Fruit fly (Drosophila melanogaster) whole organism, prepupa: ENCODE data around the gene CG13460.
A peak's percentile ranks its signal among the peaks of the same experiment; 100 is the strongest.

Experiments used
- CG10669 ChIP-seq: fragments of 200-800 bp; sonication (Bioruptor generic); optimal IDR thresholded peaks from 3 replicates; lab custom pipeline; 2018; ENCODE audit warnings: missing biosample characterization, mild to moderate bottlenecking, missing genetic modification characterization, moderate library complexity
- CG15336 ChIP-seq: fragments of 200-800 bp; sonication (Bioruptor generic); IDR thresholded peaks from 2 replicates; pipeline ENCODE4 v1.3.6; 2022; ENCODE audit warnings: missing biosample characterization, missing genetic modification characterization
- CG3032 ChIP-seq: fragments of 200-800 bp; optimal IDR thresholded peaks from 2 replicates; lab custom pipeline; 2019; ENCODE audit warnings: missing biosample characterization, mild to moderate bottlenecking, missing genetic modification characterization, moderate library complexity
- CG31627 ChIP-seq: fragments of 200-800 bp; sonication (Bioruptor generic); optimal IDR thresholded peaks from 3 replicates; lab custom pipeline; 2016; ENCODE audit warnings: missing biosample characterization, missing genetic modification characterization
- CG3919 ChIP-seq: fragments of 200-800 bp; sonication (Bioruptor generic); optimal IDR thresholded peaks from 3 replicates; lab custom pipeline; 2016; ENCODE audit warnings: missing biosample characterization, missing genetic modification characterization
- CG6854 ChIP-seq: fragments of 200-800 bp; sonication (Bioruptor generic); optimal IDR thresholded peaks from 2 replicates; lab custom pipeline; 2017; ENCODE audit warnings: missing biosample characterization, mild to moderate bottlenecking, missing genetic modification characterization
- CG7368 ChIP-seq: fragments of 200-800 bp; sonication (Bioruptor generic); optimal IDR thresholded peaks from 3 replicates; lab custom pipeline; 2016; ENCODE audit warnings: missing biosample characterization, missing genetic modification characterization
- CG8319 ChIP-seq: fragments of 200-800 bp; sonication (Bioruptor generic); optimal IDR thresholded peaks from 3 replicates; lab custom pipeline; 2016; ENCODE audit warnings: missing biosample characterization, missing genetic modification characterization
- CG8632 ChIP-seq: fragments of 200-800 bp; sonication (Bioruptor generic); optimal IDR thresholded peaks from 3 replicates; lab custom pipeline; 2016; ENCODE audit warnings: missing biosample characterization, missing genetic modification characterization
- Eip93F ChIP-seq: fragments of 200-800 bp; sonication (Bioruptor generic); optimal IDR thresholded peaks from 2 replicates; lab custom pipeline; 2016; ENCODE audit warnings: missing biosample characterization, mild to moderate bottlenecking, missing genetic modification characterization
- Ets21C ChIP-seq: fragments of 200-800 bp; sonication (Bioruptor generic); optimal IDR thresholded peaks from 3 replicates; lab custom pipeline; 2016; ENCODE audit warnings: missing biosample characterization, missing genetic modification characterization
- Gug ChIP-seq: fragments of 200-800 bp; sonication (Bioruptor generic); IDR thresholded peaks from 2 replicates; pipeline ENCODE4 v1.3.6; 2022; ENCODE audit warnings: missing biosample characterization, missing genetic modification characterization
- Hr39 ChIP-seq: fragments of 200-800 bp; sonication (Bioruptor generic); optimal IDR thresholded peaks from 2 replicates; lab custom pipeline; 2016; ENCODE audit warnings: missing biosample characterization, missing genetic modification characterization
- Hr4 ChIP-seq: fragments of 200-800 bp; sonication (Bioruptor generic); optimal IDR thresholded peaks from 3 replicates; lab custom pipeline; 2016; ENCODE audit warnings: missing biosample characterization, missing genetic modification characterization
- OdsH ChIP-seq: fragments of 200-800 bp; sonication (Bioruptor generic); optimal IDR thresholded peaks from 3 replicates; lab custom pipeline; 2016; ENCODE audit warnings: missing biosample characterization, missing genetic modification characterization
- Sox15 ChIP-seq: fragments of 200-800 bp; sonication (Bioruptor generic); optimal IDR thresholded peaks from 3 replicates; lab custom pipeline; 2016; ENCODE audit warnings: missing biosample characterization, missing genetic modification characterization
- pdm3 ChIP-seq: fragments of 200-800 bp; sonication (Bioruptor generic); optimal IDR thresholded peaks from 3 replicates; lab custom pipeline; 2016; ENCODE audit warnings: missing biosample characterization, missing genetic modification characterization
- salr ChIP-seq, 2 experiments: fragments of 200-800 bp; sonication (Bioruptor generic); optimal IDR thresholded peaks; 3 replicates each; lab custom pipeline; 2016 to 2018; ENCODE audit warnings: missing biosample characterization in 2 of 2, missing genetic modification characterization in 2 of 2, mild to moderate bottlenecking in 1 of 2
- ss ChIP-seq, 2 experiments: fragments of 200-800 bp; sonication (Bioruptor generic); optimal IDR thresholded peaks; 2 replicates in 1 of 2; 3 replicates in 1 of 2; lab custom pipeline; 2017 to 2018; ENCODE audit warnings: mild to moderate bottlenecking in 2 of 2, missing biosample characterization in 2 of 2, missing genetic modification characterization in 2 of 2, moderate library complexity in 1 of 2

Gene CG13460

dm6 chr3L:15011638-15012335 lies 49.7 kb downstream of the CG13460 start (continued):
- peak; percentile 66 for TF ChIP-seq CG3919 (GFP tag; lab: Kevin White, UChicago)
- no peak for TF ChIP-seq Eip93F (GFP tag; lab: Kevin White, UChicago)
- TF ChIP-seq CG6854, result no peak
- TF ChIP-seq Sox15 (GFP tag; lab: Kevin White, UChicago), result peak; percentile 41
- peak; percentile 73 for TF ChIP-seq CG10669 (GFP tag; lab: Kevin White, UChicago)
- TF ChIP-seq CG7368, result peak; percentile 51
- TF ChIP-seq OdsH (GFP tag; lab: Kevin White, UChicago), result peak; percentile 82
- TF ChIP-seq salr (GFP tag; optimal IDR thresholded peaks at IDR 0.05; lab: Kevin White, UChicago), result peak; percentile 44 to 72
- TF ChIP-seq CG8319 (GFP tag; lab: Kevin White, UChicago), result peak; percentile 41
- TF ChIP-seq Ets21C (GFP tag; lab: Kevin White, UChicago), result peak; percentile 25
- peak; percentile 82 for TF ChIP-seq CG3032 (tag; lab: Kevin White, UChicago)
- TF ChIP-seq ss (GFP tag; optimal IDR thresholded peaks at IDR 0.05; lab: Kevin White, UChicago), result peak; percentile 62 to 81
- TF ChIP-seq CG8632 (GFP tag; lab: Kevin White, UChicago), result peak; percentile 74
- peak; percentile 38 for TF ChIP-seq CG31627 (GFP tag; lab: Kevin White, UChicago)
- TF ChIP-seq Gug, result peak; percentile 81
- TF ChIP-seq Hr39, result peak; percentile 34
- peak; percentile 87 for TF ChIP-seq CG15336 (GFP tag; lab: Robert Waterston, UW)
- TF ChIP-seq pdm3 (GFP tag; lab: Kevin White, UChicago), result peak; percentile 77

dm6 chr3L:15011142-15011541 lies 50.4 kb downstream of the CG13460 start:
- no peak for TF ChIP-seq Hr4
